Worm (Caenorhabditis elegans) whole organism, L2 larva: Measurements from ENCODE around the gene C15H11.1.

Experiments
- R02D3.7 ChIP-seq: fragments of 150-350 bp; optimal IDR thresholded peaks from 2 replicates; lab custom pipeline; 2014; ENCODE audit warnings: missing biosample characterization, missing genetic modification characterization
- Y55F3AM.14 ChIP-seq: fragments of 200-800 bp; sonication (Bioruptor generic); optimal IDR thresholded peaks from 2 replicates; lab custom pipeline; 2018; ENCODE audit warnings: mild to moderate bottlenecking, missing genetic modification characterization, missing compliant biosample characterization
- ZK546.5 ChIP-seq: sonication (generic microtip); optimal IDR thresholded peaks from 2 replicates; lab custom pipeline; 2017; ENCODE audit warnings: missing biosample characterization, missing genetic modification characterization
- alr-1 ChIP-seq: fragments of 150-350 bp; optimal IDR thresholded peaks from 2 replicates; lab custom pipeline; 2014; ENCODE audit warnings: missing biosample characterization, missing genetic modification characterization
- aly-2 ChIP-seq: fragments of 150-350 bp; optimal IDR thresholded peaks from 2 replicates; lab custom pipeline; 2014; ENCODE audit warnings: missing biosample characterization, missing genetic modification characterization
- ama-1 ChIP-seq: fragments of 150-350 bp; optimal IDR thresholded peaks from 2 replicates; lab custom pipeline; 2018; ENCODE audit warnings: inconsistent platforms
- blmp-1 ChIP-seq: sonication (generic microtip); optimal IDR thresholded peaks from 2 replicates; lab custom pipeline; 2017; ENCODE audit warnings: missing genetic modification characterization, mild to moderate bottlenecking, missing compliant biosample characterization, antibody characterized with exemption, moderate library complexity; ENCODE audit not compliant: insufficient read depth
- ceh-16 ChIP-seq: fragments of 150-350 bp; optimal IDR thresholded peaks from 2 replicates; lab custom pipeline; 2014; ENCODE audit warnings: missing biosample characterization, missing genetic modification characterization
- crh-2 ChIP-seq: sonication (generic microtip); optimal IDR thresholded peaks from 2 replicates; lab custom pipeline; 2017; ENCODE audit warnings: missing biosample characterization, missing genetic modification characterization
- dmd-4 ChIP-seq: sonication (generic microtip); optimal IDR thresholded peaks from 2 replicates; lab custom pipeline; 2017; ENCODE audit warnings: missing biosample characterization, missing genetic modification characterization
- egl-27 ChIP-seq: sonication (generic microtip); optimal IDR thresholded peaks from 3 replicates; lab custom pipeline; 2017; ENCODE audit warnings: missing biosample characterization, missing genetic modification reagents, missing genetic modification characterization
- elt-1 ChIP-seq: fragments of 150-350 bp; optimal IDR thresholded peaks from 2 replicates; lab custom pipeline; 2014; ENCODE audit warnings: missing biosample characterization, missing genetic modification characterization
- fos-1 ChIP-seq: fragments of 150-350 bp; optimal IDR thresholded peaks from 2 replicates; lab custom pipeline; 2014; ENCODE audit warnings: missing biosample characterization, missing genetic modification characterization
- gmeb-1 ChIP-seq: fragments of 150-350 bp; optimal IDR thresholded peaks from 2 replicates; lab custom pipeline; 2014; ENCODE audit warnings: missing biosample characterization, missing genetic modification characterization
- lin-39 ChIP-seq: fragments of 150-350 bp; optimal IDR thresholded peaks from 2 replicates; lab custom pipeline; 2014; ENCODE audit warnings: missing biosample characterization, missing genetic modification reagents, missing genetic modification characterization
- lsy-2 ChIP-seq, 2 experiments: fragments of 150-350 bp in 1 of 2; sonication (generic microtip) in 1 of 2; optimal IDR thresholded peaks; 2 replicates each; lab custom pipeline; 2014 to 2017; ENCODE audit warnings: missing biosample characterization in 2 of 2, missing genetic modification characterization in 2 of 2
- mab-5 ChIP-seq: fragments of 150-350 bp; optimal IDR thresholded peaks from 2 replicates; lab custom pipeline; 2014; ENCODE audit warnings: missing biosample characterization, missing genetic modification characterization
- mbf-1 ChIP-seq: sonication (generic microtip); optimal IDR thresholded peaks from 2 replicates; lab custom pipeline; 2017; ENCODE audit warnings: missing biosample characterization, missing genetic modification characterization
- mdl-1 ChIP-seq, 2 experiments: fragments of 150-350 bp in 1 of 2; sonication (generic microtip) in 1 of 2; optimal IDR thresholded peaks; 2 replicates each; lab custom pipeline; 2017; ENCODE audit warnings: missing biosample characterization in 2 of 2, missing genetic modification characterization in 2 of 2
- nhr-12 ChIP-seq: fragments of 150-350 bp; optimal IDR thresholded peaks from 2 replicates; lab custom pipeline; 2014; ENCODE audit warnings: missing biosample characterization, missing genetic modification characterization
- nhr-129 ChIP-seq: fragments of 150-350 bp; optimal IDR thresholded peaks from 2 replicates; lab custom pipeline; 2014; ENCODE audit warnings: missing biosample characterization, missing genetic modification characterization
- nhr-21 ChIP-seq: fragments of 150-350 bp; optimal IDR thresholded peaks from 2 replicates; lab custom pipeline; 2014; ENCODE audit warnings: missing biosample characterization, missing genetic modification characterization
- nhr-25 ChIP-seq: fragments of 150-350 bp; sonication (generic microtip); optimal IDR thresholded peaks from 3 replicates; lab custom pipeline; 2014; ENCODE audit warnings: missing biosample characterization, missing genetic modification characterization
- nhr-6 ChIP-seq: fragments of 150-350 bp; optimal IDR thresholded peaks from 2 replicates; lab custom pipeline; 2014; ENCODE audit warnings: missing biosample characterization, missing genetic modification characterization
- nhr-77 ChIP-seq: fragments of 150-350 bp; optimal IDR thresholded peaks from 2 replicates; lab custom pipeline; 2014; ENCODE audit warnings: missing biosample characterization, missing genetic modification characterization
- peb-1 ChIP-seq: fragments of 150-350 bp; optimal IDR thresholded peaks from 2 replicates; lab custom pipeline; 2014; ENCODE audit warnings: missing biosample characterization, missing genetic modification characterization
- sma-3 ChIP-seq: sonication (generic microtip); optimal IDR thresholded peaks from 2 replicates; lab custom pipeline; 2016; ENCODE audit warnings: missing genetic modification reagents, missing genetic modification characterization, missing compliant biosample characterization
- snpc-4 ChIP-seq: fragments of 150-350 bp; optimal IDR thresholded peaks from 2 replicates; lab custom pipeline; 2014; ENCODE audit warnings: missing biosample characterization, missing genetic modification characterization
- unc-39 ChIP-seq: fragments of 150-350 bp; optimal IDR thresholded peaks from 2 replicates; lab custom pipeline; 2014; ENCODE audit warnings: missing biosample characterization, missing genetic modification characterization
- unc-55 ChIP-seq: fragments of 150-350 bp; sonication (generic microtip); optimal IDR thresholded peaks from 3 replicates; lab custom pipeline; 2014; ENCODE audit warnings: missing biosample characterization, missing genetic modification reagents, missing genetic modification characterization
- unc-62 ChIP-seq: fragments of 150-350 bp; optimal IDR thresholded peaks from 2 replicates; lab custom pipeline; 2014; ENCODE audit warnings: missing biosample characterization, missing genetic modification reagents, missing genetic modification characterization
- ztf-1 ChIP-seq: fragments of 200-800 bp; sonication (Bioruptor generic); conservative IDR thresholded peaks from 2 replicates; pipeline ENCODE4 v1.3.6; 2022; ENCODE audit warnings: missing genetic modification characterization, missing compliant biosample characterization
- ztf-11 ChIP-seq: sonication (generic microtip); optimal IDR thresholded peaks from 2 replicates; lab custom pipeline; 2017; ENCODE audit warnings: missing biosample characterization, missing genetic modification characterization
- ztf-4 ChIP-seq: fragments of 150-350 bp; optimal IDR thresholded peaks from 2 replicates; lab custom pipeline; 2014; ENCODE audit warnings: missing biosample characterization, missing genetic modification characterization

C15H11.1 gene

ce11 chrV:14396123-14396669 lies 2.6 kb downstream of the C15H11.1 start:
- TF ChIP-seq nhr-6 (tag; lab: Kevin White, UChicago), result no peak
- no peak for TF ChIP-seq nhr-12 (tag; lab: Kevin White, UChicago)
- no peak for TF ChIP-seq nhr-129 (tag; lab: Kevin White, UChicago)
- TF ChIP-seq ztf-4 (tag; lab: Kevin White, UChicago), result no peak
- no peak for TF ChIP-seq unc-62 (GFP tag; lab: Kevin White, UChicago)
- no peak for TF ChIP-seq sma-3 (GFP tag; lab: Kevin White, UChicago)
- no peak for TF ChIP-seq nhr-77 (tag; lab: Kevin White, UChicago)
- no peak for TF ChIP-seq fos-1 (tag; lab: Kevin White, UChicago)
- no peak for TF ChIP-seq gmeb-1 (tag; lab: Kevin White, UChicago)
- no peak for TF ChIP-seq lin-39 (tag; lab: Kevin White, UChicago)
- no peak for TF ChIP-seq egl-27 (tag; lab: Kevin White, UChicago)
- TF ChIP-seq R02D3.7 (tag; lab: Kevin White, UChicago), result no peak
- no peak for TF ChIP-seq mdl-1 (tag; optimal IDR thresholded peaks at IDR 0.05; lab: Kevin White, UChicago)
- TF ChIP-seq nhr-21 (tag; lab: Kevin White, UChicago), result no peak
- TF ChIP-seq mab-5, result no peak
- no peak for TF ChIP-seq dmd-4 (tag; lab: Kevin White, UChicago)
- no peak for TF ChIP-seq blmp-1 (tag; lab: Kevin White, UChicago)
- TF ChIP-seq peb-1 (tag; lab: Kevin White, UChicago), result no peak
- no peak for TF ChIP-seq ZK546.5

- TF ChIP-seq nhr-77 (tag; lab: Kevin White, UChicago) (no peak), elt-1 (tag; lab: Kevin White, UChicago) (no peak), mab-5 (no peak), R02D3.7 (tag; lab: Kevin White, UChicago) (no peak), ceh-16 (tag; lab: Kevin White, UChicago) (no peak), Y55F3AM.14 (GFP tag; lab: Kevin White, UChicago) (no peak), nhr-21 (tag; lab: Kevin White, UChicago) (no peak), peb-1 (tag; lab: Kevin White, UChicago) (no peak)
Observed at ce11 chrV:14405647-14406046, 12.0 kb downstream of the C15H11.1 start.

ce11 chrV:14408774-14409173 lies 15.2 kb downstream of the C15H11.1 start, which contains the start of gene gnrr-2:
Gene gnrr-2 (plus strand): TSS chrV:14409074.
- no peak for TF ChIP-seq nhr-25 (tag; lab: Kevin White, UChicago)
- TF ChIP-seq nhr-12 (tag; lab: Kevin White, UChicago), result no peak
- TF ChIP-seq ZK546.5, result no peak
- no peak for TF ChIP-seq crh-2 (tag; lab: Kevin White, UChicago)
- TF ChIP-seq dmd-4 (tag; lab: Kevin White, UChicago), result no peak
- no peak for TF ChIP-seq egl-27 (tag; lab: Kevin White, UChicago)
- no peak for TF ChIP-seq ztf-11 (tag; lab: Kevin White, UChicago)
- no peak for TF ChIP-seq nhr-6 (tag; lab: Kevin White, UChicago)
- TF ChIP-seq unc-39, result no peak
- no peak for TF ChIP-seq mbf-1 (tag; lab: Kevin White, UChicago)
- no peak for TF ChIP-seq lsy-2 (tag; optimal IDR thresholded peaks at IDR 0.05; lab: Kevin White, UChicago)
- TF ChIP-seq aly-2 (tag; lab: Kevin White, UChicago), result no peak
- TF ChIP-seq alr-1, result no peak
- no peak for TF ChIP-seq nhr-129 (tag; lab: Kevin White, UChicago)
- no peak for TF ChIP-seq ceh-16 (tag; lab: Kevin White, UChicago)

- TF ChIP-seq ztf-1 (GFP tag; lab: Robert Waterston, UW) (no peak), aly-2 (tag; lab: Kevin White, UChicago) (no peak), nhr-129 (tag; lab: Kevin White, UChicago) (peak; percentile 45), ama-1 (lab: Kevin White, UChicago) (no peak), snpc-4 (peak; percentile 69)
Observed at ce11 chrV:14409905-14410304, 16.3 kb downstream of the C15H11.1 start.

ce11 chrV:14411989-14412388 lies 18.4 kb downstream of the C15H11.1 start:
- TF ChIP-seq unc-55 (GFP tag; lab: Kevin White, UChicago) (peak; percentile 7), peb-1 (tag; lab: Kevin White, UChicago) (no peak)
- TF ChIP-seq, all 48 proteins: peak for 1
